Worm (Caenorhabditis elegans) whole organism, L2 larva: ENCODE data around the gene F57A8.7.

Experiments used
- F13H6.1 ChIP-seq: sonication (generic microtip); optimal IDR thresholded peaks from 2 replicates; lab custom pipeline; 2016; ENCODE audit warnings: missing genetic modification characterization, missing compliant biosample characterization
- R02D3.7 ChIP-seq: fragments of 150-350 bp; optimal IDR thresholded peaks from 2 replicates; lab custom pipeline; 2014; ENCODE audit warnings: missing biosample characterization, missing genetic modification characterization
- ZK546.5 ChIP-seq: sonication (generic microtip); optimal IDR thresholded peaks from 2 replicates; lab custom pipeline; 2017; ENCODE audit warnings: missing biosample characterization, missing genetic modification characterization
- ama-1 ChIP-seq: fragments of 150-350 bp; optimal IDR thresholded peaks from 2 replicates; lab custom pipeline; 2018; ENCODE audit warnings: inconsistent platforms
- ceh-16 ChIP-seq: fragments of 150-350 bp; optimal IDR thresholded peaks from 2 replicates; lab custom pipeline; 2014; ENCODE audit warnings: missing biosample characterization, missing genetic modification characterization
- egl-27 ChIP-seq: sonication (generic microtip); optimal IDR thresholded peaks from 3 replicates; lab custom pipeline; 2017; ENCODE audit warnings: missing biosample characterization, missing genetic modification reagents, missing genetic modification characterization
- elt-1 ChIP-seq: fragments of 150-350 bp; optimal IDR thresholded peaks from 2 replicates; lab custom pipeline; 2014; ENCODE audit warnings: missing biosample characterization, missing genetic modification characterization
- elt-3 ChIP-seq: sonication (generic microtip); optimal IDR thresholded peaks from 2 replicates; lab custom pipeline; 2017; ENCODE audit warnings: missing biosample characterization, missing genetic modification characterization
- fos-1 ChIP-seq: fragments of 150-350 bp; optimal IDR thresholded peaks from 2 replicates; lab custom pipeline; 2014; ENCODE audit warnings: missing biosample characterization, missing genetic modification characterization
- lin-13 ChIP-seq: fragments of 150-350 bp; optimal IDR thresholded peaks from 2 replicates; lab custom pipeline; 2014; ENCODE audit warnings: missing biosample characterization, missing genetic modification reagents, missing genetic modification characterization
- lin-39 ChIP-seq: fragments of 150-350 bp; optimal IDR thresholded peaks from 2 replicates; lab custom pipeline; 2014; ENCODE audit warnings: missing biosample characterization, missing genetic modification reagents, missing genetic modification characterization
- lsy-2 ChIP-seq, 2 experiments: fragments of 150-350 bp in 1 of 2; sonication (generic microtip) in 1 of 2; optimal IDR thresholded peaks; 2 replicates each; lab custom pipeline; 2014 to 2017; ENCODE audit warnings: missing biosample characterization in 2 of 2, missing genetic modification characterization in 2 of 2
- mbf-1 ChIP-seq: sonication (generic microtip); optimal IDR thresholded peaks from 2 replicates; lab custom pipeline; 2017; ENCODE audit warnings: missing biosample characterization, missing genetic modification characterization
- nhr-10 ChIP-seq: sonication (generic microtip); optimal IDR thresholded peaks from 2 replicates; lab custom pipeline; 2017; ENCODE audit warnings: missing biosample characterization, missing genetic modification characterization
- nhr-11 ChIP-seq: fragments of 150-350 bp; optimal IDR thresholded peaks from 2 replicates; lab custom pipeline; 2014; ENCODE audit warnings: missing biosample characterization, missing genetic modification characterization
- nhr-12 ChIP-seq: fragments of 150-350 bp; optimal IDR thresholded peaks from 2 replicates; lab custom pipeline; 2014; ENCODE audit warnings: missing biosample characterization, missing genetic modification characterization
- nhr-129 ChIP-seq: fragments of 150-350 bp; optimal IDR thresholded peaks from 2 replicates; lab custom pipeline; 2014; ENCODE audit warnings: missing biosample characterization, missing genetic modification characterization
- nhr-21 ChIP-seq: fragments of 150-350 bp; optimal IDR thresholded peaks from 2 replicates; lab custom pipeline; 2014; ENCODE audit warnings: missing biosample characterization, missing genetic modification characterization
- nhr-237 ChIP-seq: fragments of 150-350 bp; optimal IDR thresholded peaks from 2 replicates; lab custom pipeline; 2014; ENCODE audit warnings: missing biosample characterization, missing genetic modification characterization
- nhr-25 ChIP-seq: fragments of 150-350 bp; sonication (generic microtip); optimal IDR thresholded peaks from 3 replicates; lab custom pipeline; 2014; ENCODE audit warnings: missing biosample characterization, missing genetic modification characterization
- nhr-6 ChIP-seq: fragments of 150-350 bp; optimal IDR thresholded peaks from 2 replicates; lab custom pipeline; 2014; ENCODE audit warnings: missing biosample characterization, missing genetic modification characterization
- nhr-77 ChIP-seq: fragments of 150-350 bp; optimal IDR thresholded peaks from 2 replicates; lab custom pipeline; 2014; ENCODE audit warnings: missing biosample characterization, missing genetic modification characterization
- peb-1 ChIP-seq: fragments of 150-350 bp; optimal IDR thresholded peaks from 2 replicates; lab custom pipeline; 2014; ENCODE audit warnings: missing biosample characterization, missing genetic modification characterization
- skn-1 ChIP-seq: sonication (generic microtip); optimal IDR thresholded peaks from 2 replicates; lab custom pipeline; 2017; ENCODE audit warnings: missing biosample characterization, missing genetic modification characterization
- sma-9 ChIP-seq, 2 experiments: fragments of 150-350 bp in 1 of 2; sonication (generic microtip) in 1 of 2; optimal IDR thresholded peaks; 2 replicates each; lab custom pipeline; 2014 to 2016; ENCODE audit warnings: missing genetic modification characterization in 2 of 2, mild to moderate bottlenecking in 1 of 2, missing biosample characterization in 1 of 2, missing compliant biosample characterization in 1 of 2, missing genetic modification reagents in 1 of 2, moderate library complexity in 1 of 2
- snpc-4 ChIP-seq: fragments of 150-350 bp; optimal IDR thresholded peaks from 2 replicates; lab custom pipeline; 2014; ENCODE audit warnings: missing biosample characterization, missing genetic modification characterization
- unc-55 ChIP-seq: fragments of 150-350 bp; sonication (generic microtip); optimal IDR thresholded peaks from 3 replicates; lab custom pipeline; 2014; ENCODE audit warnings: missing biosample characterization, missing genetic modification reagents, missing genetic modification characterization
- unc-62 ChIP-seq: fragments of 150-350 bp; optimal IDR thresholded peaks from 2 replicates; lab custom pipeline; 2014; ENCODE audit warnings: missing biosample characterization, missing genetic modification reagents, missing genetic modification characterization
- zag-1 ChIP-seq: fragments of 150-350 bp; optimal IDR thresholded peaks from 2 replicates; lab custom pipeline; 2014; ENCODE audit warnings: missing biosample characterization, missing genetic modification characterization
- ztf-11 ChIP-seq: sonication (generic microtip); optimal IDR thresholded peaks from 2 replicates; lab custom pipeline; 2017; ENCODE audit warnings: missing biosample characterization, missing genetic modification characterization
- ztf-4 ChIP-seq: fragments of 150-350 bp; optimal IDR thresholded peaks from 2 replicates; lab custom pipeline; 2014; ENCODE audit warnings: missing biosample characterization, missing genetic modification characterization

Gene F57A8.7

ce11 chrV:10114329-10114728, 38.8 kb downstream of the F57A8.7 start, which contains the start of gene cht-5:
Gene cht-5, plus strand, starts transcription at chrV:10114629.
- TF ChIP-seq nhr-25 (tag; lab: Kevin White, UChicago), result no peak
- TF ChIP-seq lin-13, result no peak
- no peak for TF ChIP-seq nhr-12 (tag; lab: Kevin White, UChicago)
- no peak for TF ChIP-seq nhr-21
- no peak for TF ChIP-seq R02D3.7 (tag; lab: Kevin White, UChicago)
- TF ChIP-seq fos-1 (tag; lab: Kevin White, UChicago), result no peak
- no peak for TF ChIP-seq ztf-4 (tag; lab: Kevin White, UChicago)
- TF ChIP-seq egl-27, result no peak
- no peak for TF ChIP-seq nhr-11 (tag; lab: Kevin White, UChicago)
- TF ChIP-seq sma-9 (GFP tag; optimal IDR thresholded peaks at IDR 0.05; lab: Kevin White, UChicago), result no peak
- TF ChIP-seq sma-9 (tag; optimal IDR thresholded peaks at IDR 0.05; lab: Kevin White, UChicago), result no peak
- TF ChIP-seq nhr-6 (tag; lab: Kevin White, UChicago), result no peak
- no peak for TF ChIP-seq ceh-16 (tag; lab: Kevin White, UChicago)
- no peak for TF ChIP-seq elt-3 (tag; lab: Kevin White, UChicago)
- TF ChIP-seq lsy-2 (tag; optimal IDR thresholded peaks at IDR 0.05; lab: Kevin White, UChicago), result no peak
- no peak for TF ChIP-seq nhr-10 (tag; lab: Kevin White, UChicago)
- TF ChIP-seq F13H6.1 (tag; lab: Kevin White, UChicago), result no peak
- no peak for TF ChIP-seq ZK546.5 (tag; lab: Kevin White, UChicago)
- TF ChIP-seq ama-1 (lab: Kevin White, UChicago), result no peak

ce11 chrV:10117465-10117864, 41.9 kb downstream of the F57A8.7 start, which contains the start of gene C08B6.5:
Gene C08B6.5, plus strand, starts transcription at chrV:10117765.
- TF ChIP-seq nhr-77 (tag; lab: Kevin White, UChicago) (no peak), snpc-4 (tag; lab: Kevin White, UChicago) (no peak), nhr-11 (tag; lab: Kevin White, UChicago) (no peak), lin-39 (tag; lab: Kevin White, UChicago) (no peak), nhr-21 (no peak), nhr-25 (tag; lab: Kevin White, UChicago) (no peak), ZK546.5 (tag; lab: Kevin White, UChicago) (no peak), peb-1 (no peak), ztf-11 (tag; lab: Kevin White, UChicago) (no peak), zag-1 (tag; lab: Kevin White, UChicago) (no peak)

- TF ChIP-seq nhr-6 (tag; lab: Kevin White, UChicago) (no peak), unc-62 (GFP tag; lab: Kevin White, UChicago) (no peak), peb-1 (no peak), elt-1 (tag; lab: Kevin White, UChicago) (no peak)
These were observed 45.4 kb downstream of the F57A8.7 start, which contains the start of gene srxa-18 for ce11 chrV:10120898-10121297. Gene srxa-18, minus strand, starts transcription at chrV:10120997.

- no peak for TF ChIP-seq nhr-237 (tag; lab: Kevin White, UChicago)
These were observed 47.1 kb downstream of the F57A8.7 start, which contains the start of gene srxa-19 for ce11 chrV:10122670-10123069. Gene srxa-19, minus strand, starts transcription at chrV:10122770.

- TF ChIP-seq unc-55 (GFP tag; lab: Kevin White, UChicago) (no peak), nhr-10 (tag; lab: Kevin White, UChicago) (no peak), nhr-129 (tag; lab: Kevin White, UChicago) (no peak), mbf-1 (tag; lab: Kevin White, UChicago) (no peak), skn-1 (no peak)
These were observed 47.8 kb downstream of the F57A8.7 start, which contains the start of gene C08B6.6 for ce11 chrV:10123324-10123723. Gene C08B6.6, plus strand, starts transcription at chrV:10123624.

ce11 chrV:10124799-10125548, 49.4 kb downstream of the F57A8.7 start, which contains the start of gene C08B6.10:
Gene C08B6.10, plus strand, starts transcription at chrV:10125498.
- TF ChIP-seq fos-1 (tag; lab: Kevin White, UChicago) (peak; percentile 20), unc-55 (GFP tag; lab: Kevin White, UChicago) (no peak), nhr-21 (no peak)
